Comparison of ENCODE assay signal across 1 fruit fly cellular context in the genomic region with DNA sequence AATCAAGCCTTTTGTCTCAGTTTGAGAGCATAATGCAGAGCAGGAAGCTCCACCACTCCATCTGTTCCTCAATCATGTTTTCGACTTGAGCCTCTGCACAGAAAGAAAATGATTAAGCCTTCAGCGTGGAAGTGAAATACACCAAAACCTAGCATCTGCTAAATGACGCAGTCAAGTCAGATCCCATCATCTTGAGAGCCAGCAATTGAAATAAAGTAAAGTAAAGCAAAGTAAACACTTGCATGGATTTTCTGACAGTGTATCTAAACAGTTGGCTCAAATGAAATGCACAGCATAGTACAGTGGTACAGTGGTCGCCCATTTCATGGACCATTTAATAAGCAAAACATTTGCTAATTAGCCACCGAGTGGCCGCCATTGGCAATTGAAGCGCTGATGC.
TF ChIP-seq lines count a peak whose summit lies in the region.

No protein-coding gene starts in this region.

TF ChIP-seq in whole organism, embryonic, 481 proteins besides CTCF, POLR2A, EP300 and RAD21 (continued from another document):
- TF ChIP-seq CG7556 (GFP tag; optimal IDR thresholded peaks at IDR 0.05; lab: Kevin White, UChicago) (no peak), inv (GFP tag; IDR thresholded peaks at IDR 0.05; lab: Robert Waterston, UW; ENCODE audit: partially characterized antibody) (no peak), NFAT (GFP tag; IDR thresholded peaks at IDR 0.05; lab: Robert Waterston, UW) (no peak), vvl (GFP tag; IDR thresholded peaks at IDR 0.05; lab: Robert Waterston, UW) (0 out of 2 replicates have a peak, but pooled peaks have one; percentile 10), CG18476 (GFP tag; optimal IDR thresholded peaks at IDR 0.05; lab: Kevin White, UChicago) (no peak), CG8290 (GFP tag; optimal IDR thresholded peaks at IDR 0.05; lab: Kevin White, UChicago) (no peak), CG8290 (tag; optimal IDR thresholded peaks at IDR 0.05; lab: Kevin White, UChicago) (peak in 1 of 2 experiments; percentile 37), Rfx (GFP tag; IDR thresholded peaks at IDR 0.05; lab: Robert Waterston, UW) (0 out of 2 replicates have a peak, but pooled peaks have one; percentile 33), CG16863 (GFP tag; optimal IDR thresholded peaks at IDR 0.05; lab: Kevin White, UChicago) (no peak), lmd (GFP tag; IDR thresholded peaks at IDR 0.05; lab: Robert Waterston, UW) (peak; percentile 19; the same call in 1 of the 2 replicates), so (GFP tag; IDR thresholded peaks at IDR 0.05; lab: Robert Waterston, UW) (no peak), Hr51 (GFP tag; optimal IDR thresholded peaks at IDR 0.05; lab: Kevin White, UChicago) (peak in 1 of 2 experiments; percentile 21), Awh (GFP tag; IDR thresholded peaks at IDR 0.05; lab: Robert Waterston, UW) (no peak), CG7839 (tag; optimal IDR thresholded peaks at IDR 0.05; lab: Kevin White, UChicago) (peak; percentile 25), Med (GFP tag; lab: Kevin White, UChicago) (peak; percentile 41), luna (GFP tag; optimal IDR thresholded peaks at IDR 0.05; lab: Kevin White, UChicago) (no peak), CG6175 (GFP tag; IDR thresholded peaks at IDR 0.05; lab: Robert Waterston, UW) (no peak), CG9876 (GFP tag; optimal IDR thresholded peaks at IDR 0.05; lab: Kevin White, UChicago) (no peak), CG10267 (tag; optimal IDR thresholded peaks at IDR 0.05; lab: Kevin White, UChicago) (no peak), CG1792 (GFP tag; optimal IDR thresholded peaks at IDR 0.05; lab: Kevin White, UChicago) (no peak), Atf6 (GFP tag; IDR thresholded peaks at IDR 0.05; lab: Robert Waterston, UW) (no peak), shn (GFP tag; optimal IDR thresholded peaks at IDR 0.05; lab: Kevin White, UChicago) (no peak), jing (GFP tag; optimal IDR thresholded peaks at IDR 0.05; lab: Kevin White, UChicago) (no peak), CG3726 (GFP tag; IDR thresholded peaks at IDR 0.05; lab: Robert Waterston, UW) (no peak), gem (tag; optimal IDR thresholded peaks at IDR 0.05; lab: Kevin White, UChicago) (peak; percentile 26), sim (GFP tag; IDR thresholded peaks at IDR 0.05; lab: Robert Waterston, UW) (no peak), Xbp1 (GFP tag; optimal IDR thresholded peaks at IDR 0.05; lab: Kevin White, UChicago) (peak; percentile 7), prd (optimal IDR thresholded peaks at IDR 0.05; lab: Kevin White, UChicago) (no peak), prd (GFP tag; IDR thresholded peaks at IDR 0.05; lab: Robert Waterston, UW) (peak; percentile 39; the same call in 1 of the 3 replicates), fu2 (GFP tag; optimal IDR thresholded peaks at IDR 0.05; lab: Kevin White, UChicago) (no peak), CG7745 (tag; optimal IDR thresholded peaks at IDR 0.05; lab: Kevin White, UChicago) (no peak), odd (GFP tag; optimal IDR thresholded peaks at IDR 0.05; lab: Kevin White, UChicago) (no peak), Neu2 (GFP tag; optimal IDR thresholded peaks at IDR 0.05; lab: Kevin White, UChicago; ENCODE audit: borderline replicate concordance) (no peak), CoRest (tag; optimal IDR thresholded peaks at IDR 0.05; lab: Kevin White, UChicago) (no peak), Ets65A (GFP tag; lab: Kevin White, UChicago) (peak; percentile 73), wdn (GFP tag; IDR thresholded peaks at IDR 0.05; lab: Robert Waterston, UW) (no peak), Myb (GFP tag; optimal IDR thresholded peaks at IDR 0.05; lab: Kevin White, UChicago) (no peak), unpg (GFP tag; optimal IDR thresholded peaks at IDR 0.05; lab: Kevin White, UChicago) (no peak), yki (optimal IDR thresholded peaks at IDR 0.05; lab: Kevin White, UChicago) (no peak), Poxn (GFP tag; IDR thresholded peaks at IDR 0.05; lab: Robert Waterston, UW) (no peak), zfh1 (GFP tag; IDR thresholded peaks at IDR 0.05; lab: Robert Waterston, UW) (no peak), dysf (GFP tag; IDR thresholded peaks at IDR 0.05; lab: Robert Waterston, UW) (0 out of 3 replicates have a peak, but pooled peaks have one; percentile 11), Antp (GFP tag; optimal IDR thresholded peaks at IDR 0.05; lab: Kevin White, UChicago) (peak; percentile 2), grau (tag; optimal IDR thresholded peaks at IDR 0.05; lab: Kevin White, UChicago) (peak; percentile 16), CG8478 (optimal IDR thresholded peaks at IDR 0.05; lab: Kevin White, UChicago) (no peak), ewg (GFP tag; optimal IDR thresholded peaks at IDR 0.05; lab: Kevin White, UChicago) (no peak), danr (GFP tag; IDR thresholded peaks at IDR 0.05; lab: Robert Waterston, UW) (no peak), h (optimal IDR thresholded peaks at IDR 0.05; lab: Kevin White, UChicago) (no peak), Optix (GFP tag; IDR thresholded peaks at IDR 0.05; lab: Robert Waterston, UW) (no peak), CG15269 (tag; optimal IDR thresholded peaks at IDR 0.05; lab: Kevin White, UChicago) (peak; percentile 14), CG17829 (tag; optimal IDR thresholded peaks at IDR 0.05; lab: Kevin White, UChicago) (no peak), mirr (GFP tag; optimal IDR thresholded peaks at IDR 0.05; lab: Kevin White, UChicago) (no peak), E2f2 (GFP tag; IDR thresholded peaks at IDR 0.05; lab: Robert Waterston, UW) (no peak)
